Fruit fly (Drosophila melanogaster) whole organism, wandering third instar larva: ENCODE measurements around the gene dwg.

Experiments used
- Abd-B ChIP-seq: fragments of >200 bp; optimal IDR thresholded peaks from 2 replicates; lab custom pipeline; 2017; ENCODE audit warnings: missing biosample characterization, missing genetic modification characterization
- CG9705 ChIP-seq: fragments of 200-800 bp; sonication (Bioruptor generic); optimal IDR thresholded peaks from 2 replicates; lab custom pipeline; 2018; ENCODE audit warnings: missing biosample characterization, mild to moderate bottlenecking, missing genetic modification characterization
- CrebA ChIP-seq: fragments of 200-800 bp; sonication (Bioruptor generic); optimal IDR thresholded peaks from 2 replicates; lab custom pipeline; 2016; ENCODE audit warnings: missing biosample characterization, mild to moderate bottlenecking, missing genetic modification characterization, borderline replicate concordance
- Dfd ChIP-seq: fragments of >200 bp; optimal IDR thresholded peaks from 2 replicates; lab custom pipeline; 2017; ENCODE audit warnings: missing biosample characterization, missing genetic modification characterization
- Dif ChIP-seq: fragments of 200-275, 200-300 bp; sonication (Bioruptor generic); optimal IDR thresholded peaks from 2 replicates; lab custom pipeline; 2018; ENCODE audit warnings: missing biosample characterization, missing genetic modification characterization; ENCODE audit not compliant: partially characterized antibody
- GATAd ChIP-seq: sonication (Bioruptor generic); optimal IDR thresholded peaks from 2 replicates; lab custom pipeline; 2016; ENCODE audit warnings: missing biosample characterization, missing genetic modification characterization
- Hnf4 ChIP-seq: fragments of 200-800 bp; sonication (Bioruptor generic); optimal IDR thresholded peaks from 2 replicates; lab custom pipeline; 2016; ENCODE audit warnings: missing biosample characterization, mild to moderate bottlenecking, missing genetic modification characterization
- Hr78 ChIP-seq: fragments of >200 bp; optimal IDR thresholded peaks from 2 replicates; lab custom pipeline; 2017; ENCODE audit warnings: missing biosample characterization, missing genetic modification characterization
- Hr83 ChIP-seq: fragments of 200-300 bp; sonication (Bioruptor generic); optimal IDR thresholded peaks from 2 replicates; lab custom pipeline; 2016; ENCODE audit warnings: missing biosample characterization, mild to moderate bottlenecking, missing genetic modification characterization, moderate library complexity; ENCODE audit not compliant: poor library complexity, severe bottlenecking
- Mio ChIP-seq: sonication (Bioruptor generic); optimal IDR thresholded peaks from 2 replicates; lab custom pipeline; 2016; ENCODE audit warnings: missing biosample characterization, missing genetic modification characterization
- Myc ChIP-seq: fragments of >200 bp; optimal IDR thresholded peaks from 2 replicates; lab custom pipeline; 2017
- N ChIP-seq: fragments of >200 bp; optimal IDR thresholded peaks from 2 replicates; lab custom pipeline; 2018; ENCODE audit warnings: missing biosample characterization, missing external identifiers, missing genetic modification characterization
- OdsH ChIP-seq: fragments of 200-800 bp; sonication (Bioruptor generic); optimal IDR thresholded peaks from 2 replicates; lab custom pipeline; 2016; ENCODE audit warnings: missing biosample characterization, mild to moderate bottlenecking, missing genetic modification characterization
- Sp1 ChIP-seq: fragments of 200-800 bp; sonication (Bioruptor generic); optimal IDR thresholded peaks from 3 replicates; lab custom pipeline; 2019; ENCODE audit warnings: missing biosample characterization, mild to moderate bottlenecking, missing genetic modification characterization, moderate library complexity
- Vsx2 ChIP-seq: fragments of 200-300, 225-300 bp; sonication (Bioruptor generic); optimal IDR thresholded peaks from 2 replicates; lab custom pipeline; 2018; ENCODE audit warnings: missing biosample characterization, missing genetic modification characterization; ENCODE audit not compliant: partially characterized antibody
- br ChIP-seq: fragments of 200-800 bp; sonication (Bioruptor generic); optimal IDR thresholded peaks from 2 replicates; lab custom pipeline; 2016; ENCODE audit warnings: missing biosample characterization, missing genetic modification characterization
- brk ChIP-seq: fragments of 200-800 bp; sonication (Bioruptor generic); optimal IDR thresholded peaks from 2 replicates; lab custom pipeline; 2016; ENCODE audit warnings: missing biosample characterization, mild to moderate bottlenecking, missing genetic modification characterization
- dl ChIP-seq, 2 experiments: fragments of 175-275, 200-275 bp in 1 of 2; fragments of 200-275 bp in 1 of 2; sonication (Bioruptor generic); optimal IDR thresholded peaks; lab custom pipeline; 2018; ENCODE audit warnings: mild to moderate bottlenecking in 2 of 2, missing biosample characterization in 2 of 2, missing genetic modification characterization in 2 of 2, moderate library complexity in 2 of 2; ENCODE audit not compliant: partially characterized antibody in 2 of 2, insufficient read depth in 1 of 2
- dmrt93B ChIP-seq: fragments of 200-800 bp; sonication (Bioruptor generic); optimal IDR thresholded peaks from 2 replicates; lab custom pipeline; 2018; ENCODE audit warnings: missing biosample characterization, mild to moderate bottlenecking, missing genetic modification characterization
- dsf ChIP-seq: sonication (Bioruptor generic); optimal IDR thresholded peaks from 2 replicates; lab custom pipeline; 2016; ENCODE audit warnings: missing biosample characterization, missing genetic modification characterization, borderline replicate concordance
- ey ChIP-seq: fragments of 200-800 bp; sonication (Bioruptor generic); optimal IDR thresholded peaks from 2 replicates; lab custom pipeline; 2016; ENCODE audit warnings: missing biosample characterization, missing genetic modification characterization
- foxo ChIP-seq, 2 experiments: fragments of 200-800 bp; sonication (Bioruptor generic); optimal IDR thresholded peaks; 2 replicates in 1 of 2; 3 replicates in 1 of 2; lab custom pipeline; 2016 to 2017; ENCODE audit warnings: missing biosample characterization in 2 of 2, missing genetic modification characterization in 2 of 2
- fru ChIP-seq: fragments of 200-800 bp; sonication (Bioruptor generic); optimal IDR thresholded peaks from 3 replicates; lab custom pipeline; 2016; ENCODE audit warnings: missing biosample characterization, mild to moderate bottlenecking, missing genetic modification characterization
- h ChIP-seq: fragments of 200-800 bp; sonication (Bioruptor generic); optimal IDR thresholded peaks from 3 replicates; lab custom pipeline; 2016; ENCODE audit warnings: missing biosample characterization, mild to moderate bottlenecking, missing genetic modification characterization
- jim ChIP-seq: fragments of 175-275, 200-325 bp; sonication (Bioruptor generic); optimal IDR thresholded peaks from 2 replicates; lab custom pipeline; 2016; ENCODE audit warnings: missing biosample characterization, mild to moderate bottlenecking, missing genetic modification characterization
- lola ChIP-seq: fragments of >200 bp; optimal IDR thresholded peaks from 2 replicates; lab custom pipeline; 2017; ENCODE audit warnings: missing biosample characterization, missing genetic modification characterization
- pan ChIP-seq: fragments of >200 bp; optimal IDR thresholded peaks from 2 replicates; lab custom pipeline; 2017
- rgr ChIP-seq: fragments of 200-800 bp; sonication (Bioruptor generic); optimal IDR thresholded peaks from 3 replicates; lab custom pipeline; 2016; ENCODE audit warnings: missing biosample characterization, mild to moderate bottlenecking, missing genetic modification characterization
- sage ChIP-seq: fragments of 200-800 bp; sonication (Bioruptor generic); optimal IDR thresholded peaks from 2 replicates; lab custom pipeline; 2016; ENCODE audit warnings: missing biosample characterization, mild to moderate bottlenecking, missing genetic modification characterization
- sv ChIP-seq: fragments of 200-800 bp; sonication (Bioruptor generic); optimal IDR thresholded peaks from 3 replicates; lab custom pipeline; 2016; ENCODE audit warnings: missing biosample characterization, missing genetic modification characterization
- tai ChIP-seq: sonication (Bioruptor generic); optimal IDR thresholded peaks from 2 replicates; lab custom pipeline; 2016; ENCODE audit warnings: missing biosample characterization, missing genetic modification characterization
- usp ChIP-seq: fragments of >200 bp; optimal IDR thresholded peaks from 2 replicates; lab custom pipeline; 2017; ENCODE audit warnings: missing biosample characterization, missing genetic modification characterization
- woc ChIP-seq: sonication (Bioruptor generic); optimal IDR thresholded peaks from 2 replicates; lab custom pipeline; 2016; ENCODE audit warnings: missing biosample characterization, mild to moderate bottlenecking, missing genetic modification characterization

dwg gene

DNA sequence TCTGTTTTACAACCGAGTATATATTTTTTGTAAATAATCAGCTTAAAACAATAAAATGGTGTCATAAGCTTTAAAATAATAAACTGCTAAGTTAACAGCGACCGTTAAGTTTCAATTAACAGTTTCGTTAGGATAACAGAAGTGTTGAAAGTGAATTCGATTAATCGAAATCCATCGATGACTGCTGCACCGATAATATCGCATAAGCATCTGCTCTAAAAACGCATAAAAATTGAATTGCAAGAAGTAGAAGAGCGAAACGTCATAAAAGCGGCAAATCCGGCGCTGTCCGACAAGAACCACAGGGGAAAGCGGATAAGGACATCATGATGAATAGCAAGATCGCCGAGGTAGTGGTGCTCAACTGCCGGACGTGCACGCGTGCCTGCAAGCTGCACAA lies at the start of gene dwg:
TSS of gene dwg (plus strand) at position 193 of the 400 bp plus-strand sequence.
- TF ChIP-seq Mio (GFP tag; lab: Kevin White, UChicago) (no peak), pan (no peak), dmrt93B (GFP tag; lab: Kevin White, UChicago) (no peak), brk (GFP tag; lab: Kevin White, UChicago) (no peak), CrebA (GFP tag; lab: Kevin White, UChicago) (no peak), OdsH (GFP tag; lab: Kevin White, UChicago) (no peak), ey (GFP tag; lab: Kevin White, UChicago) (no peak), dl (GFP tag; optimal IDR thresholded peaks at IDR 0.05; lab: Kevin White, UChicago; ENCODE audit: insufficient read depth in 1 of 2, partially characterized antibody in 2 of 2) (no peak)

DNA sequence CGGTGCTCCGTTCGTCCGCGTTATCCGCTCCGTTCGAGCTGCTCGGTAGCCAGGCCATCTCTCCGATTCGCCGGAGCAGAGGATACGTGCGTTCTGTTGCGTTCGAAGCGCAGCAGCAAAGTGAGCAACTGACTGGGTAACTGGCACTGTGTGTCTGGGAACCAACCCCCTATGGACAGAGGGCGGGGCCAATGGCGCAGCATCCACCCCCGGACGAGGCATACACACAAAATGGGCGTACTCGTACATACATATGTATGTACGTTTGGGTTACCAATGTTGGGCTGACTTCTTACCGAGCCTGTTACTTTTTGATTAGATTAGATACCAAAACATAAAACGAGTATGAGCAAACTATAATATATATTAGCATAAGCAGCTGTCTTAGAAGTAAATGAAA lies 45.9 kb upstream of the dwg start, which contains the start of gene HLH3B:
TSS of gene HLH3B (minus strand) at position 123 of the 400 bp plus-strand sequence.
- TF ChIP-seq Mio (GFP tag; lab: Kevin White, UChicago) = no peak
- TF ChIP-seq Hnf4 (GFP tag; lab: Kevin White, UChicago) = no peak
- no peak for TF ChIP-seq lola (GFP tag; lab: Kevin White, UChicago)
- TF ChIP-seq Sp1 = no peak
- TF ChIP-seq usp (GFP tag; lab: Kevin White, UChicago) = no peak
- no peak for TF ChIP-seq Abd-B (GFP tag; lab: Kevin White, UChicago)
- TF ChIP-seq jim (GFP tag; lab: Kevin White, UChicago) = no peak
- TF ChIP-seq CG9705 = no peak
- no peak for TF ChIP-seq foxo (GFP tag; optimal IDR thresholded peaks at IDR 0.05; lab: Kevin White, UChicago)
- no peak for TF ChIP-seq Vsx2
- TF ChIP-seq N (GFP tag; lab: Kevin White, UChicago) = no peak
- TF ChIP-seq fru = no peak
- no peak for TF ChIP-seq tai (GFP tag; lab: Kevin White, UChicago)
- no peak for TF ChIP-seq OdsH (GFP tag; lab: Kevin White, UChicago)
- no peak for TF ChIP-seq rgr (GFP tag; lab: Kevin White, UChicago)

DNA sequence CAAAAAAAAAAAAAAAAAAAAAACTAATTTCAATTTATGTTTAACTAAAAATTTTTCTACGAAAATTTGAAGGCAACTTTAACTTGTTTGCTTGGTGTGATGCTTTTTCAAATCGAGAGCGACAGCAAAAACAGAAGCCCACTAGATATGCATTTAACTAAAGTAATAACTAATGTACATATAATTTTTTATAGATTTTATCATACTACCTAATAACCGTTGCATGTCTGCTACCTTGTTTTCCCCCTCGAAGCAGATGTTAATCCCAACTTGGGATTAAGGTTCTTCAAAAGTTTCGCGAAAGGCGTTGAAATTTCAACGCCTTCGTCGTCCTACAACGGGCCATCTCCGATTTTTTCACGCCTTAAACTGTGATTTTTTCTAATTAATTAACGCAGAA lies 44.7 kb upstream of the dwg start, which contains the start of gene CG2652:
TSS of gene CG2652 (minus strand) at position 101 of the 400 bp plus-strand sequence.
- TF ChIP-seq Hr78 (GFP tag; lab: Kevin White, UChicago) = no peak
- no peak for TF ChIP-seq Sp1
- no peak for TF ChIP-seq pan
- no peak for TF ChIP-seq CG9705
- TF ChIP-seq br (GFP tag; lab: Kevin White, UChicago) = no peak
- no peak for TF ChIP-seq rgr (GFP tag; lab: Kevin White, UChicago)
- TF ChIP-seq woc (GFP tag; lab: Kevin White, UChicago) = no peak
- no peak for TF ChIP-seq fru
- TF ChIP-seq GATAd (GFP tag; lab: Kevin White, UChicago) = no peak
- no peak for TF ChIP-seq OdsH (GFP tag; lab: Kevin White, UChicago)
- TF ChIP-seq Vsx2 = no peak
- TF ChIP-seq ey (GFP tag; lab: Kevin White, UChicago) = no peak
- no peak for TF ChIP-seq Dif
- no peak for TF ChIP-seq tai (GFP tag; lab: Kevin White, UChicago)
- TF ChIP-seq sage (GFP tag; lab: Kevin White, UChicago) = no peak
- no peak for TF ChIP-seq h (GFP tag; lab: Kevin White, UChicago)
- TF ChIP-seq dsf (GFP tag; lab: Kevin White, UChicago) = no peak

DNA sequence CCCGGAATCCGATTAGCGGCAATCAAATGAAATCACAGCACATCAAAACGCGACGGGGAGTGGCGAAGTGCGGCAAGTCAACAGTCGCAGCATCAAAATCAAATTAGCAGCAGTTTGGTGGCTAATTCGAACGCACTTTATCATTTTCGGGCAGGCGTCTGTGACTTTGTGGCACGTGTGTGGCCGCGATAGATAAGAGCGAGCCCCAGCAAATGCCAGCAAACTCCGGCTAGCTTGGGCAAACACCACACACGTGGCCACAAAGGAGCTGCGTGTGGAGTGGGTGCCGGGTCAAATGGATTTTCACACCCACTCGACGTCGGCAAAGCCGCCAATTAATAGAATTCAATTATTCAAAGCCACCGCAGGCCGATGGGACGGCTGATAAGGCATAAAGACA lies 43.6 kb upstream of the dwg start:
- no peak for TF ChIP-seq fru
- TF ChIP-seq dmrt93B (GFP tag; lab: Kevin White, UChicago) = no peak
- no peak for TF ChIP-seq OdsH (GFP tag; lab: Kevin White, UChicago)
- no peak for TF ChIP-seq CG9705
- no peak for TF ChIP-seq Hnf4 (GFP tag; lab: Kevin White, UChicago)
- no peak for TF ChIP-seq Dfd (GFP tag; lab: Kevin White, UChicago)
- TF ChIP-seq rgr (GFP tag; lab: Kevin White, UChicago) = no peak
- no peak for TF ChIP-seq foxo (GFP tag; optimal IDR thresholded peaks at IDR 0.05; lab: Kevin White, UChicago)
- no peak for TF ChIP-seq sv (GFP tag; lab: Kevin White, UChicago)
- no peak for TF ChIP-seq Hr83 (GFP tag; lab: Kevin White, UChicago)
- TF ChIP-seq sage (GFP tag; lab: Kevin White, UChicago) = no peak
- TF ChIP-seq Myc = no peak
